Fruit fly (Drosophila melanogaster) whole organism, adult: ENCODE results near the gene BNIP3.
A peak's percentile ranks its signal among the peaks of the same experiment; 100 is the strongest.

Experiments used
- CG33017 ChIP-seq: fragments of 200-800 bp; sonication (Bioruptor generic); optimal IDR thresholded peaks from 2 replicates; lab custom pipeline; 2018; ENCODE audit warnings: missing biosample characterization, mild to moderate bottlenecking, missing genetic modification characterization, moderate library complexity
- kay ChIP-seq: fragments of 200-800 bp; sonication (Bioruptor generic); peaks from one replicate; lab custom pipeline; 2016; ENCODE audit warnings: missing biosample characterization, missing genetic modification characterization, borderline replicate concordance

dm6 chr3L:20470991-20471498, 48.1 kb downstream of the BNIP3 start:
- TF ChIP-seq CG33017 (tag; lab: Kevin White, UChicago) (no peak), kay (GFP tag; lab: Kevin White, UChicago) (peak; percentile 96)
